Worm (Caenorhabditis elegans): ENCODE data around the gene clh-2.

DNA sequence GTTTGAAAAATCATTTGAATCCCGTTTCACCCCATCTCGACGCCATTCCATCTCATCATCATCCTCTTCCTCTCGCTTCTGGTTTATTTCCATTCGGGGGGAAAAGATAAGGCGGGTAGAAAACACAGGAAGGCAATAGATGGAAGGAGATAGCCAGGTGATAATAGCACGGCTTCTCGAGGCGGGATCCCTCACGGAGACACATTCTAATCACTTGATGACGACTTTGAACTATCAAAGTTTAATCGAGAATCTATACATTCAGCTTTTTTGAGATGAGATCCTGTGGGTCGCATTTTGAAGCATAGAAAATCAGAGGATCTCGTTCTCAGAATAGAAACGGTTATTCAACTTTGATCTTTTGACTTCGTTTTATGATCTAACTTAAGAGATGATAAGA, 20.3 kb downstream of the clh-2 start, which contains the start of gene C33B4.2:
- TF ChIP-seq lsy-2 (tag; optimal IDR thresholded peaks at IDR 0.05) (no peak), sptf-1 (tag; optimal IDR thresholded peaks at IDR 0.05) (no peak), ztf-11 (tag; optimal IDR thresholded peaks at IDR 0.05) (no peak), blmp-1 (tag; optimal IDR thresholded peaks at IDR 0.05) (no peak), lin-13 (tag; optimal IDR thresholded peaks at IDR 0.05) (no peak), elt-3 (tag; optimal IDR thresholded peaks at IDR 0.05) (no peak), unc-62 (GFP tag; optimal IDR thresholded peaks at IDR 0.05) (no peak)

All from whole organism, mixed stage, embryonic.